Fruit fly (Drosophila melanogaster): Measurements from ENCODE around the gene CadN2.

The CadN2 gene

dm6 chr2L:17739428-17739827 lies 135.6 kb downstream of the CadN2 start:
- TF ChIP-seq toe (GFP tag; optimal IDR thresholded peaks at IDR 0.05): no peak
- TF ChIP-seq cnc (optimal IDR thresholded peaks at IDR 0.05): no peak
- no peak for TF ChIP-seq bab1 (GFP tag; optimal IDR thresholded peaks at IDR 0.05)
- TF ChIP-seq Hr96 (GFP tag; optimal IDR thresholded peaks at IDR 0.05): no peak

Data from whole organism, adult.